Fruit fly (Drosophila melanogaster) whole organism, wandering third instar larva: ENCODE results near the gene ari-1.

Source experiments
- Myc ChIP-seq: fragments of >200 bp; optimal IDR thresholded peaks from 2 replicates; lab custom pipeline; 2017
- dmrt93B ChIP-seq: fragments of 200-800 bp; sonication (Bioruptor generic); optimal IDR thresholded peaks from 2 replicates; lab custom pipeline; 2018; ENCODE audit warnings: missing biosample characterization, mild to moderate bottlenecking, missing genetic modification characterization
- jim ChIP-seq: fragments of 175-275, 200-325 bp; sonication (Bioruptor generic); optimal IDR thresholded peaks from 2 replicates; lab custom pipeline; 2016; ENCODE audit warnings: missing biosample characterization, mild to moderate bottlenecking, missing genetic modification characterization

dm6 chrX:18185944-18186343 lies 48.4 kb upstream of the ari-1 start:
- no peak for TF ChIP-seq Myc (lab: Kevin White, UChicago)
- TF ChIP-seq dmrt93B, result no peak
- TF ChIP-seq jim (GFP tag; lab: Kevin White, UChicago), result no peak
